Fruit fly (Drosophila melanogaster): ENCODE results near the gene Pi3K92E.

Gene Pi3K92E

DNA sequence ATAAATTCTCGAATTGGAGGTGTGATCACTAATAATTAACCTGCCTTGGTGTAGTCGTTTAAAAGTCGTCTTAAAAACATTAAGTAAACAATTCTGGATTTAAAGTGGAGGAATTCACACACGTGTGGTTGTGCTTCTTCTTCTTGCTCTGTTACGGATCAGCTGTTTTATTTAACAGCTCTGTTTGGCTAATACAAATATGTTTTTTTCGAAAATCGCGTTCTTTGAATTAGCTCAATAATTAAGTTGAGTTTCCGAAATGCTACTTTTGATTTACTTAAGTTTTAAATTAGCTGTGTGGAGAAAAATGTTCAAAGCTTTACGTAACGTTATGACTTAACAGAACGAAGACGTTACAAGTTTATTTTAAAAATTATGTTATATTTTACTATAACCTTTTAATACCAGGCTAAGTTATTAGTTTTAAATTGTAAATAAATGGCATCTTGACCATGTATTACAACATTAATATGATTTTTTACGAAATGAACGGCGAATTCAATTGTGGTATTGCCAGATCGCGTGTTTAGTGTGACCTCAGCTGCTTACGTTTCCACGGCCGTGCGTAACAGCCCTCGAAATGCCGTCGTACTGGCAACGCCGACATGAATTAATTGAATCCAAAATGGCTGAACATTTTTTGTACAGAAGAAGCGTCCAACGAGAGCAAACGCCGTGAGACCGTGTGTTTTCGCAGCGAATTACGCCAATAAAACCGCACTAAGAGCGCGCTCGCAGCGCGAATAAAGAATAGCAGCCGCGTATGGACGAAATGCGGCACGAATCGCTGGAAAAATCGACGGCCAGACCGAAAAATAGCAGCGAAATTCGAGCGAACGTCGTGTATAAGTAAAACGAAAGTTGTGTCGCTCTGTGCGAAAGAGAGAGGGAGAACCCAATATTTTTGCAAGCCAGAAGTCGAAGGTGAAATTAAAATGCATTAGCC lies 41.7 kb downstream of the Pi3K92E start, which contains the start of the genes Pus1 and bon (continued):
- TF ChIP-seq CG6791 (GFP tag; IDR thresholded peaks at IDR 0.05; ENCODE audit: partially characterized antibody) (no peak), Hsf (GFP tag; optimal IDR thresholded peaks at IDR 0.05) (peak; percentile 43), CG31224 (GFP tag; IDR thresholded peaks at IDR 0.05) (no peak), dysf (GFP tag; IDR thresholded peaks at IDR 0.05) (no peak), CG17802 (tag; optimal IDR thresholded peaks at IDR 0.05) (no peak), CG11695 (GFP tag; IDR thresholded peaks at IDR 0.05) (no peak), fru (optimal IDR thresholded peaks at IDR 0.05) (no peak), en (GFP tag; optimal IDR thresholded peaks at IDR 0.05) (no peak), seq (GFP tag; IDR thresholded peaks at IDR 0.05) (no peak; the same call in 1 of the 2 replicates), CG6683 (GFP tag; optimal IDR thresholded peaks at IDR 0.05) (no peak), grau (tag; optimal IDR thresholded peaks at IDR 0.05) (no peak), MESR4 (GFP tag; optimal IDR thresholded peaks at IDR 0.05) (peak; percentile 84), HLHmδ (GFP tag; optimal IDR thresholded peaks at IDR 0.05) (peak; percentile 37), tap (tag; optimal IDR thresholded peaks at IDR 0.05) (no peak), D19A (tag; optimal IDR thresholded peaks at IDR 0.05) (no peak), CG17328 (GFP tag; IDR thresholded peaks at IDR 0.05) (no peak; the same call in 1 of the 2 replicates), H2.0 (GFP tag; IDR thresholded peaks at IDR 0.05) (no peak), dmrt99B (tag; optimal IDR thresholded peaks at IDR 0.05) (no peak), CG18599 (GFP tag; optimal IDR thresholded peaks at IDR 0.05) (no peak), Dip2 (GFP tag; IDR thresholded peaks at IDR 0.05) (no peak), CG7987 (GFP tag; optimal IDR thresholded peaks at IDR 0.05) (peak; percentile 32), CG18262 (tag; optimal IDR thresholded peaks at IDR 0.05) (peak; percentile 21), B-H1 (GFP tag; IDR thresholded peaks at IDR 0.05) (no peak), lov (optimal IDR thresholded peaks at IDR 0.05) (no peak), lov (GFP tag; IDR thresholded peaks at IDR 0.05) (no peak), cad (GFP tag; optimal IDR thresholded peaks at IDR 0.05) (no peak), inv (GFP tag; IDR thresholded peaks at IDR 0.05; ENCODE audit: partially characterized antibody) (no peak), oc (tag; optimal IDR thresholded peaks at IDR 0.05) (peak; percentile 9), CG10274 (GFP tag; optimal IDR thresholded peaks at IDR 0.05) (no peak), CG4360 (GFP tag; IDR thresholded peaks at IDR 0.05) (no peak), chn (GFP tag; optimal IDR thresholded peaks at IDR 0.05) (peak; percentile 5), CG11398 (GFP tag; optimal IDR thresholded peaks at IDR 0.05) (no peak), nmo (GFP tag; optimal IDR thresholded peaks at IDR 0.05) (peak; percentile 29), Med (GFP tag) (peak; percentile 87), Mad (GFP tag; optimal IDR thresholded peaks at IDR 0.05) (peak; percentile 42), CG1603 (tag; optimal IDR thresholded peaks at IDR 0.05) (peak; percentile 67), ara (GFP tag; IDR thresholded peaks at IDR 0.05) (no peak), Sin3A (optimal IDR thresholded peaks at IDR 0.05) (peak; percentile 43), disco-r (GFP tag; optimal IDR thresholded peaks at IDR 0.05) (no peak), NK7.1 (GFP tag; optimal IDR thresholded peaks at IDR 0.05) (no peak), mam (GFP tag; optimal IDR thresholded peaks at IDR 0.05) (peak; percentile 41), CG4854 (GFP tag; optimal IDR thresholded peaks at IDR 0.05) (no peak), D (optimal IDR thresholded peaks at IDR 0.05) (no peak), D (GFP tag; optimal IDR thresholded peaks at IDR 0.05) (no peak), Adf1 (GFP tag; IDR thresholded peaks at IDR 0.05) (no peak), tna (GFP tag; IDR thresholded peaks at IDR 0.05; ENCODE audit: partially characterized antibody) (peak; percentile 46; the same call in 1 of the 2 replicates), CG13296 (GFP tag; optimal IDR thresholded peaks at IDR 0.05) (no peak), wek (GFP tag; optimal IDR thresholded peaks at IDR 0.05) (no peak), bcd (GFP tag; optimal IDR thresholded peaks at IDR 0.05) (no peak), CG3838 (GFP tag; optimal IDR thresholded peaks at IDR 0.05) (no peak)

Data from whole organism, embryonic.